Worm (Caenorhabditis elegans) whole organism, L1 larva: ENCODE data around the gene hlh-29.
"Not testable (repeated sequence)": the region's sequence is repeated elsewhere in the genome, so short reads cannot be mapped to it uniquely, and the experiment has no call there.

Experiments used
- C04F5.9 ChIP-seq: sonication (generic microtip); optimal IDR thresholded peaks from 2 replicates; lab custom pipeline; 2016; ENCODE audit warnings: missing genetic modification characterization, missing compliant biosample characterization
- F16B12.6 ChIP-seq: fragments of 150-350 bp; optimal IDR thresholded peaks from 2 replicates; lab custom pipeline; 2014; ENCODE audit warnings: missing biosample characterization, missing genetic modification characterization
- Y116A8C.19 ChIP-seq: sonication (generic microtip); optimal IDR thresholded peaks from 2 replicates; lab custom pipeline; 2016; ENCODE audit warnings: missing compliant biosample characterization, missing genetic modification characterization, borderline replicate concordance
- aha-1 ChIP-seq: fragments of 150-350 bp; optimal IDR thresholded peaks from 2 replicates; lab custom pipeline; 2014; ENCODE audit warnings: missing biosample characterization, missing genetic modification characterization
- ama-1 ChIP-seq: fragments of 150-350 bp; optimal IDR thresholded peaks from 2 replicates; lab custom pipeline; 2014
- blmp-1 ChIP-seq: fragments of 150-350 bp; optimal IDR thresholded peaks from 2 replicates; lab custom pipeline; 2014; ENCODE audit warnings: missing biosample characterization, missing genetic modification characterization
- ceh-63 ChIP-seq: fragments of 200-800 bp; sonication (Bioruptor generic); optimal IDR thresholded peaks from 2 replicates; lab custom pipeline; 2018; ENCODE audit warnings: mild to moderate bottlenecking, missing genetic modification characterization, missing compliant biosample characterization
- ceh-8 ChIP-seq: fragments of 200-800 bp; sonication (Bioruptor generic); optimal IDR thresholded peaks from 2 replicates; lab custom pipeline; 2018; ENCODE audit warnings: mild to moderate bottlenecking, missing genetic modification characterization, moderate library complexity, missing compliant biosample characterization
- ceh-88 ChIP-seq: fragments of 200-800 bp; sonication (Bioruptor generic); IDR thresholded peaks from 2 replicates; pipeline ENCODE4 v1.3.6; 2022; ENCODE audit warnings: missing genetic modification characterization, missing compliant biosample characterization
- dsc-1 ChIP-seq: sonication (generic microtip); optimal IDR thresholded peaks from 2 replicates; lab custom pipeline; 2016; ENCODE audit warnings: mild to moderate bottlenecking, missing genetic modification characterization, missing compliant biosample characterization
- efl-1 ChIP-seq, 4 experiments: fragments of 150-350 bp; optimal IDR thresholded peaks in 3 of 4; peaks in 1 of 4; 1 replicate in 1 of 4; 2 replicates in 3 of 4; lab custom pipeline; 2014; ENCODE audit warnings: missing biosample characterization in 2 of 4, missing genetic modification characterization in 2 of 4, missing genetic modification reagents in 2 of 4
- egl-27 ChIP-seq, 2 experiments: fragments of 150-350 bp in 1 of 2; sonication (generic microtip); optimal IDR thresholded peaks; 3 replicates each; lab custom pipeline; 2017 to 2018; ENCODE audit warnings: missing biosample characterization in 2 of 2, missing genetic modification characterization in 2 of 2, missing genetic modification reagents in 2 of 2
- elt-3 ChIP-seq, 6 experiments: fragments of 150-350 bp in 1 of 6; sonication (generic microtip); optimal IDR thresholded peaks; 2 replicates each; lab custom pipeline; 2017 to 2018; ENCODE audit warnings: missing biosample characterization in 6 of 6, missing genetic modification characterization in 6 of 6, inconsistent platforms in 1 of 6
- ets-5 ChIP-seq: fragments of 200-800 bp; sonication (Bioruptor generic); IDR thresholded peaks from 2 replicates; pipeline ENCODE4 v1.3.6; 2022; ENCODE audit warnings: missing genetic modification characterization, missing compliant biosample characterization
- fkh-8 ChIP-seq: sonication (generic microtip); optimal IDR thresholded peaks from 2 replicates; lab custom pipeline; 2016; ENCODE audit warnings: mild to moderate bottlenecking, missing genetic modification characterization, missing compliant biosample characterization
- fos-1 ChIP-seq: fragments of 150-350 bp; optimal IDR thresholded peaks from 2 replicates; lab custom pipeline; 2014; ENCODE audit warnings: missing biosample characterization, missing genetic modification characterization
- hlh-17 ChIP-seq: fragments of 200-800 bp; sonication (Bioruptor generic); optimal IDR thresholded peaks from 2 replicates; lab custom pipeline; 2018; ENCODE audit warnings: missing genetic modification characterization, mild to moderate bottlenecking, missing compliant biosample characterization, moderate library complexity, borderline replicate concordance
- hpl-2 ChIP-seq: fragments of 150-350 bp; optimal IDR thresholded peaks from 2 replicates; lab custom pipeline; 2014; ENCODE audit warnings: missing biosample characterization, missing genetic modification reagents, missing genetic modification characterization
- jun-1 ChIP-seq: fragments of 150-350 bp; optimal IDR thresholded peaks from 2 replicates; lab custom pipeline; 2014; ENCODE audit warnings: missing biosample characterization, missing genetic modification reagents, missing genetic modification characterization
- lin-13 ChIP-seq: fragments of 150-350 bp; optimal IDR thresholded peaks from 2 replicates; lab custom pipeline; 2014; ENCODE audit warnings: missing biosample characterization, missing genetic modification reagents, missing genetic modification characterization
- lin-14 ChIP-seq: fragments of 200-800 bp; sonication (Bioruptor generic); optimal IDR thresholded peaks from 2 replicates; lab custom pipeline; 2018; ENCODE audit warnings: mild to moderate bottlenecking, missing genetic modification characterization, moderate library complexity, missing compliant biosample characterization
- lin-39 ChIP-seq: fragments of 150-350 bp; optimal IDR thresholded peaks from 2 replicates; lab custom pipeline; 2014; ENCODE audit warnings: missing biosample characterization, missing genetic modification reagents, missing genetic modification characterization
- mab-9 ChIP-seq: fragments of 200-800 bp; sonication (Bioruptor generic); IDR thresholded peaks from 2 replicates; pipeline ENCODE4 v1.3.6; 2022; ENCODE audit warnings: missing genetic modification reagents, missing genetic modification characterization, missing compliant biosample characterization
- mdl-1 ChIP-seq, 2 experiments: fragments of 150-350 bp; optimal IDR thresholded peaks; 2 replicates each; lab custom pipeline; 2014 to 2017; ENCODE audit warnings: missing biosample characterization in 2 of 2, missing genetic modification characterization in 2 of 2, inconsistent platforms in 1 of 2
- mep-1 ChIP-seq: fragments of 150-350 bp; optimal IDR thresholded peaks from 2 replicates; lab custom pipeline; 2014; ENCODE audit warnings: missing biosample characterization, missing genetic modification characterization
- nhr-11 ChIP-seq: fragments of 150-350 bp; optimal IDR thresholded peaks from 2 replicates; lab custom pipeline; 2014; ENCODE audit warnings: missing biosample characterization, missing genetic modification characterization
- nhr-19 ChIP-seq: fragments of 200-800 bp; sonication (Bioruptor generic); conservative IDR thresholded peaks from 2 replicates; pipeline ENCODE4 v1.3.6; 2022; ENCODE audit warnings: missing genetic modification characterization, missing compliant biosample characterization
- nhr-28 ChIP-seq: fragments of 150-350 bp; optimal IDR thresholded peaks from 2 replicates; lab custom pipeline; 2014; ENCODE audit warnings: missing biosample characterization, missing genetic modification characterization
- nhr-47 ChIP-seq: sonication (generic microtip); optimal IDR thresholded peaks from 2 replicates; lab custom pipeline; 2016; ENCODE audit warnings: mild to moderate bottlenecking, missing genetic modification characterization, moderate library complexity, missing compliant biosample characterization
- nhr-76 ChIP-seq: sonication (generic microtip); optimal IDR thresholded peaks from 2 replicates; lab custom pipeline; 2017; ENCODE audit warnings: missing biosample characterization, missing genetic modification characterization
- nhr-77 ChIP-seq: fragments of 150-350 bp; optimal IDR thresholded peaks from 2 replicates; lab custom pipeline; 2014; ENCODE audit warnings: missing biosample characterization, missing genetic modification characterization
- pag-3 ChIP-seq: sonication (generic microtip); optimal IDR thresholded peaks from 2 replicates; lab custom pipeline; 2017; ENCODE audit warnings: missing genetic modification characterization, mild to moderate bottlenecking, missing compliant biosample characterization, antibody characterized with exemption, borderline replicate concordance; ENCODE audit not compliant: insufficient read depth
- pqm-1 ChIP-seq: sonication (generic microtip); optimal IDR thresholded peaks from 3 replicates; lab custom pipeline; 2017; ENCODE audit warnings: missing biosample characterization, missing genetic modification characterization
- rnt-1 ChIP-seq: sonication (generic microtip); optimal IDR thresholded peaks from 2 replicates; lab custom pipeline; 2016; ENCODE audit warnings: mild to moderate bottlenecking, missing genetic modification characterization, moderate library complexity, missing compliant biosample characterization
- skn-1 ChIP-seq: fragments of 150-350 bp; optimal IDR thresholded peaks from 2 replicates; lab custom pipeline; 2014; ENCODE audit warnings: missing biosample characterization, missing genetic modification characterization
- snpc-4 ChIP-seq: fragments of 150-350 bp; optimal IDR thresholded peaks from 2 replicates; lab custom pipeline; 2014; ENCODE audit warnings: missing biosample characterization, missing genetic modification characterization
- tbx-2 ChIP-seq: sonication (generic microtip); optimal IDR thresholded peaks from 2 replicates; lab custom pipeline; 2016; ENCODE audit warnings: missing genetic modification characterization, missing compliant biosample characterization
- tlp-1 ChIP-seq: fragments of 150-350 bp; optimal IDR thresholded peaks from 2 replicates; lab custom pipeline; 2014; ENCODE audit warnings: missing biosample characterization, missing genetic modification characterization
- unc-30 ChIP-seq: sonication (generic microtip); optimal IDR thresholded peaks from 2 replicates; lab custom pipeline; 2017; ENCODE audit warnings: missing biosample characterization, missing genetic modification characterization
- unc-62 ChIP-seq: fragments of 150-350 bp; optimal IDR thresholded peaks from 2 replicates; lab custom pipeline; 2014; ENCODE audit warnings: missing biosample characterization, missing genetic modification reagents, missing genetic modification characterization
- unc-86 ChIP-seq: sonication (generic microtip); optimal IDR thresholded peaks from 2 replicates; lab custom pipeline; 2016; ENCODE audit warnings: missing genetic modification characterization, missing compliant biosample characterization
- unc-98 ChIP-seq: fragments of 200-800 bp; sonication (Bioruptor generic); IDR thresholded peaks from 2 replicates; pipeline ENCODE4 v1.3.6; 2022; ENCODE audit warnings: missing genetic modification characterization, missing compliant biosample characterization
- vab-15 ChIP-seq: sonication (generic microtip); optimal IDR thresholded peaks from 2 replicates; lab custom pipeline; 2017; ENCODE audit warnings: missing genotype, mild to moderate bottlenecking, missing genetic modification characterization, missing compliant biosample characterization
- ztf-11 ChIP-seq, 2 experiments: sonication (generic microtip); optimal IDR thresholded peaks; 2 replicates each; lab custom pipeline; 2016 to 2017; ENCODE audit warnings: missing genetic modification characterization in 2 of 2, missing biosample characterization in 1 of 2, missing compliant biosample characterization in 1 of 2

The hlh-29 gene

ce11 chrX:17562195-17562594 lies 13.8 kb upstream of the hlh-29 start (continued):
- TF ChIP-seq blmp-1 (tag; lab: Kevin White, UChicago) (peak; percentile 24), ceh-8 (GFP tag; lab: Kevin White, UChicago) (no peak), ceh-88 (GFP tag; lab: Robert Waterston, UW) (no peak), aha-1 (tag; lab: Kevin White, UChicago) (no peak), mep-1 (tag; lab: Kevin White, UChicago) (no peak), mdl-1 (tag; optimal IDR thresholded peaks at IDR 0.05; lab: Kevin White, UChicago) (peak in 1 of 2 experiments; percentile 6), unc-62 (GFP tag; lab: Kevin White, UChicago) (no peak), Y116A8C.19 (tag; lab: Kevin White, UChicago) (no peak), lin-13 (no peak), efl-1 (optimal IDR thresholded peaks at IDR 0.05; lab: Kevin White, UChicago) (no peak), efl-1 (GFP tag; optimal IDR thresholded peaks at IDR 0.05 in 1 of 2; lab: Kevin White, UChicago) (peak in 1 of 2 experiments; percentile 83), ets-5 (no peak), vab-15 (tag; lab: Kevin White, UChicago) (no peak), unc-98 (GFP tag; lab: Robert Waterston, UW) (no peak)

- no peak for TF ChIP-seq lin-13
- TF ChIP-seq lin-39 (tag; lab: Kevin White, UChicago): no peak
- no peak for TF ChIP-seq ceh-8 (GFP tag; lab: Kevin White, UChicago)
- no peak for TF ChIP-seq nhr-76 (tag; lab: Kevin White, UChicago)
- TF ChIP-seq ama-1: no peak
- TF ChIP-seq hlh-17 (GFP tag; lab: Kevin White, UChicago): no peak
- no peak for TF ChIP-seq unc-30 (tag; lab: Kevin White, UChicago)
- no peak for TF ChIP-seq pag-3 (tag; lab: Kevin White, UChicago)
- TF ChIP-seq, all 84 proteins: peak for 0
Measured at ce11 chrX:17553772-17554171, 5.3 kb upstream of the hlh-29 start.

DNA sequence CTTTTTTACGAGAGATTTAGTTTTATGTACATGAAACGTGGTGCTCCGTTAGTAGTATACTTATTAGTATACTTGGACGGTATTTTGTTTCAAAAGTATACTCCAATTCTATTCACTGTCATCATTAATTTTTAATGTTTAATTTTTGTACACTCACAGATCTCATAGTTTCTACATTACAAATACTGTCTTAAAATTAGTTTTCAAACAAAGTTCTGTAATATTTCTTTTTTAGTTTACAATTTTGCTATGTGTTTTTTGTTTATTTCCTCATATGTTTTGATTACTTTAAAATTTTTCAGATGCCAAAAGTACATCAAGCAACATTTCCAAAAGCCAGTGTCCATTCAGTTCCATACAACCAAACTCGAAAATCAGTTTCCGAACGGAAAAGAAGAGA lies 2.3 kb upstream of the hlh-29 start, which contains the start of gene hlh-28:
hlh-28 (plus strand) TSS at position 301 of the 400 bp plus-strand sequence.
- not testable (repeated sequence) for TF ChIP-seq skn-1 (tag; lab: Kevin White, UChicago); ceh-63 (GFP tag; lab: Kevin White, UChicago); ceh-8 (GFP tag; lab: Kevin White, UChicago)

ce11 chrX:17545498-17545897 lies 2.9 kb downstream of the hlh-29 start:
- TF ChIP-seq fos-1 (tag; lab: Kevin White, UChicago) (no peak), nhr-28 (tag; lab: Kevin White, UChicago) (no peak), lin-39 (tag; lab: Kevin White, UChicago) (no peak), pqm-1 (tag; lab: Kevin White, UChicago) (no peak), egl-27 (tag; optimal IDR thresholded peaks at IDR 0.05; lab: Kevin White, UChicago) (no peak), hpl-2 (GFP tag; lab: Kevin White, UChicago) (no peak), lin-14 (GFP tag; lab: Kevin White, UChicago) (no peak), nhr-11 (tag; lab: Kevin White, UChicago) (no peak), Y116A8C.19 (tag; lab: Kevin White, UChicago) (no peak), nhr-19 (GFP tag; lab: Robert Waterston, UW) (peak; percentile 77), jun-1 (tag; lab: Kevin White, UChicago) (no peak), unc-62 (GFP tag; lab: Kevin White, UChicago) (no peak), tlp-1 (tag; lab: Kevin White, UChicago) (no peak), unc-30 (tag; lab: Kevin White, UChicago) (no peak), dsc-1 (tag; lab: Kevin White, UChicago) (peak; percentile 84), elt-3 (tag; optimal IDR thresholded peaks at IDR 0.05; lab: Kevin White, UChicago) (no peak), mab-9 (peak; percentile 54; the same call in 1 of the 2 replicates), unc-98 (GFP tag; lab: Robert Waterston, UW) (no peak), efl-1 (optimal IDR thresholded peaks at IDR 0.05; lab: Kevin White, UChicago) (peak; percentile 25 to 38), efl-1 (GFP tag; optimal IDR thresholded peaks at IDR 0.05 in 1 of 2; lab: Kevin White, UChicago) (no peak), C04F5.9 (no peak), nhr-77 (tag; lab: Kevin White, UChicago) (peak; percentile 49), fkh-8 (tag; lab: Kevin White, UChicago) (peak; percentile 31), F16B12.6 (tag; lab: Kevin White, UChicago) (no peak), ztf-11 (tag; optimal IDR thresholded peaks at IDR 0.05; lab: Kevin White, UChicago) (peak in 1 of 2 experiments; percentile 29), rnt-1 (tag; lab: Kevin White, UChicago) (peak; percentile 49), ceh-63 (GFP tag; lab: Kevin White, UChicago) (no peak), snpc-4 (tag; lab: Kevin White, UChicago) (no peak), nhr-47 (tag; lab: Kevin White, UChicago) (peak; percentile 85), tbx-2 (tag; lab: Kevin White, UChicago) (peak; percentile 52), unc-86 (tag; lab: Kevin White, UChicago) (peak; percentile 29), hlh-17 (GFP tag; lab: Kevin White, UChicago) (no peak), ceh-8 (GFP tag; lab: Kevin White, UChicago) (peak; percentile 51)
